Worm (Caenorhabditis elegans): ENCODE results near the gene F59B1.8.
"Not testable (repeated sequence)": the region's sequence is repeated elsewhere in the genome, so short reads cannot be mapped to it uniquely, and the experiment has no call there.

- not testable (repeated sequence) for TF ChIP-seq fkh-10 (GFP tag; optimal IDR thresholded peaks at IDR 0.05); aly-2 (tag; optimal IDR thresholded peaks at IDR 0.05); sea-2 (GFP tag; optimal IDR thresholded peaks at IDR 0.05); elt-3 (tag; optimal IDR thresholded peaks at IDR 0.05); snpc-4 (tag; optimal IDR thresholded peaks at IDR 0.05); egl-27 (tag; optimal IDR thresholded peaks at IDR 0.05); ztf-11 (tag; optimal IDR thresholded peaks at IDR 0.05)
Observed at ce11 chrV:3620608-3621007, 23.4 kb downstream of the F59B1.8 start, which contains the start of gene srx-93.
